Worm (Caenorhabditis elegans) whole organism, young adult: ENCODE measurements around the gene Y49F6B.19.

ENCODE experiments used
- C06A6.2 ChIP-seq: fragments of 200-800 bp; sonication (Bioruptor generic); conservative IDR thresholded peaks from 2 replicates; pipeline ENCODE4 v1.3.6; 2022; ENCODE audit warnings: missing genetic modification characterization, missing compliant biosample characterization
- C17E4.6 ChIP-seq: fragments of 200-800 bp; sonication (Bioruptor generic); IDR thresholded peaks from 2 replicates; pipeline ENCODE4 v1.3.6; 2022; ENCODE audit warnings: missing genetic modification reagents, missing genetic modification characterization, missing compliant biosample characterization
- F49E8.2 ChIP-seq: sonication (generic microtip); optimal IDR thresholded peaks from 3 replicates; lab custom pipeline; 2017; ENCODE audit warnings: missing genetic modification characterization, mild to moderate bottlenecking, missing compliant biosample characterization, antibody characterized with exemption, moderate library complexity; ENCODE audit not compliant: insufficient read depth
- atf-7 ChIP-seq: sonication (generic microtip); optimal IDR thresholded peaks from 2 replicates; lab custom pipeline; 2017; ENCODE audit warnings: mild to moderate bottlenecking, missing genetic modification characterization, missing compliant biosample characterization
- attf-6 ChIP-seq: fragments of 200-800 bp; sonication (Bioruptor generic); IDR thresholded peaks from 2 replicates; pipeline ENCODE4 v1.3.6; 2022; ENCODE audit warnings: missing genetic modification reagents, missing genetic modification characterization, missing compliant biosample characterization
- cebp-2 ChIP-seq: fragments of 200-800 bp; sonication (Bioruptor generic); IDR thresholded peaks from 2 replicates; pipeline ENCODE4 v1.3.6; 2022; ENCODE audit warnings: missing genetic modification characterization, missing compliant biosample characterization
- egl-44 ChIP-seq: fragments of 200-800 bp; sonication (Bioruptor generic); IDR thresholded peaks from 2 replicates; pipeline ENCODE4 v1.3.6; 2022; ENCODE audit warnings: missing genetic modification reagents, missing genetic modification characterization, missing compliant biosample characterization
- ekl-4 ChIP-seq: fragments of 200-800 bp; sonication (Bioruptor generic); IDR thresholded peaks from 2 replicates; pipeline ENCODE4 v1.3.6; 2022; ENCODE audit warnings: missing genetic modification reagents, missing genetic modification characterization, missing compliant biosample characterization
- let-607 ChIP-seq, 2 experiments: fragments of 200-800 bp in 1 of 2; sonication (Bioruptor generic) in 1 of 2; sonication (generic microtip) in 1 of 2; optimal IDR thresholded peaks; 2 replicates each; lab custom pipeline; 2016 to 2018; ENCODE audit warnings: mild to moderate bottlenecking in 2 of 2, missing compliant biosample characterization in 2 of 2, missing genetic modification characterization in 2 of 2, moderate library complexity in 2 of 2, missing genotype in 1 of 2
- lin-26 ChIP-seq: fragments of 200-800 bp; sonication (Bioruptor generic); IDR thresholded peaks from 2 replicates; pipeline ENCODE4 v1.3.6; 2022; ENCODE audit warnings: missing genetic modification reagents, missing genetic modification characterization, missing compliant biosample characterization
- nhr-120 ChIP-seq: fragments of 200-800 bp; sonication (Bioruptor generic); IDR thresholded peaks from 2 replicates; pipeline ENCODE4 v1.3.6; 2022; ENCODE audit warnings: missing genetic modification characterization, missing compliant biosample characterization
- sdz-38 ChIP-seq: sonication (generic microtip); optimal IDR thresholded peaks from 2 replicates; lab custom pipeline; 2016; ENCODE audit warnings: missing genotype, missing genetic modification characterization, missing compliant biosample characterization
- snpc-3.4 ChIP-seq: sonication (generic microtip); optimal IDR thresholded peaks from 2 replicates; lab custom pipeline; 2017; ENCODE audit warnings: missing genetic modification characterization, mild to moderate bottlenecking, missing compliant biosample characterization, antibody characterized with exemption, moderate library complexity, missing genotype, missing genetic modification reagents
- snpc-4 ChIP-seq, 5 experiments: fragments of 150-350 bp in 1 of 5; sonication (generic microtip) in 4 of 5; optimal IDR thresholded peaks; 2 replicates each; lab custom pipeline; 2014 to 2018; ENCODE audit warnings: missing genetic modification characterization in 5 of 5, missing biosample characterization in 3 of 5, antibody characterized with exemption in 2 of 5, mild to moderate bottlenecking in 2 of 5, missing compliant biosample characterization in 2 of 5, missing genotype in 2 of 5, moderate library complexity in 2 of 5, missing genetic modification reagents in 1 of 5

DNA sequence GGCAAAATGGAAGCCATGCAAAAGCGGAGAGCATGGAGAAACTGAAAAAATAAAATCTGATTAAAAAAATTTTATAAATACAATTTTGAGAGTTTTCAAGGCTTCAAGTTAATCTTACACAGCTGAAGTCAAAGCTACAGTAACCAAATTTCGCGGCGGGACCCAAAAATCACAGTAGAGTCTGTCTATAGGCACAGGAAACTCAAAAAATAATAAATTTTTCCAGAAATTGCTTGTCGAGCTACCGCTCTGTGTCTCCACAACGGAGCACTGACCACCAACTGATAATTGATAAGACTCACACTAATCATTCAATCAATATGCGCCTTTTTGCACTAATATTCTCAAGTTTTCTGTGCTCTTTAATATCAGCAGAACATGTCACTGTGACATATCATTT, 38.2 kb upstream of the Y49F6B.19 start, which contains the start of gene W10G11.19:
- no peak for TF ChIP-seq C17E4.6 (GFP tag; lab: Robert Waterston, UW)
- no peak for TF ChIP-seq egl-44 (GFP tag; lab: Robert Waterston, UW)
- TF ChIP-seq cebp-2 (GFP tag; lab: Robert Waterston, UW): no peak
- no peak for TF ChIP-seq F49E8.2 (tag; lab: Kevin White, UChicago)
- TF ChIP-seq sdz-38 (tag; lab: Kevin White, UChicago): no peak
- no peak for TF ChIP-seq ekl-4 (GFP tag; lab: Robert Waterston, UW)
- TF ChIP-seq nhr-120 (GFP tag; lab: Robert Waterston, UW): no peak
- no peak for TF ChIP-seq attf-6 (GFP tag; lab: Robert Waterston, UW)
- TF ChIP-seq C06A6.2: no peak
- no peak for TF ChIP-seq snpc-4 (GFP tag; optimal IDR thresholded peaks at IDR 0.05; lab: Kevin White, UChicago)
- TF ChIP-seq snpc-4 (tag; optimal IDR thresholded peaks at IDR 0.05; lab: Kevin White, UChicago): no peak
- TF ChIP-seq snpc-3.4 (tag; lab: Kevin White, UChicago): no peak
- TF ChIP-seq atf-7: no peak
- no peak for TF ChIP-seq lin-26 (GFP tag; lab: Robert Waterston, UW)
- TF ChIP-seq let-607 (tag; optimal IDR thresholded peaks at IDR 0.05; lab: Kevin White, UChicago): no peak
